Fruit fly (Drosophila melanogaster) ovary, adult (tissue): ENCODE results near the gene Desi.
A peak's percentile ranks its signal among the peaks of the same experiment; 100 is the strongest.

Source experiments
- CG17801 ChIP-seq: fragments of 200-800 bp; optimal IDR thresholded peaks from 2 replicates; lab custom pipeline; 2019; ENCODE audit warnings: missing biosample characterization, mild to moderate bottlenecking, missing genetic modification characterization, moderate library complexity; ENCODE audit not compliant: partially characterized antibody

Desi gene

dm6 chr3R:10784058-10784499, 4.7 kb downstream of the Desi start, which contains the start of the genes mRpL37 and Rbp1:
Gene mRpL37, minus strand, starts transcription at chr3R:10784092.
Gene Rbp1, plus strand, starts transcription at chr3R:10784383.
- peak; percentile 73 for TF ChIP-seq CG17801

dm6 chr3R:10788186-10788585, 8.8 kb downstream of the Desi start, which contains the start of the genes Art1 and Mcm5:
Gene Art1, minus strand, starts transcription at chr3R:10788226.
Gene Mcm5, plus strand, starts transcription at chr3R:10788524.
- TF ChIP-seq CG17801: peak; percentile 54

- TF ChIP-seq CG17801: no peak
Observed at dm6 chr3R:10792604-10793003, 13.2 kb downstream of the Desi start, which contains the start of gene CG14687. Gene CG14687, plus strand, starts transcription at chr3R:10792904.

- TF ChIP-seq CG17801: no peak
Observed at dm6 chr3R:10803855-10804254, 24.5 kb downstream of the Desi start, which contains the start of gene CG14692. Gene CG14692, minus strand, starts transcription at chr3R:10803955.

- no peak for TF ChIP-seq CG17801
Observed at dm6 chr3R:10815032-10815431, 35.7 kb downstream of the Desi start, which contains the start of the genes CG14693 and TTLL15. Gene CG14693, minus strand, starts transcription at chr3R:10815047. Gene TTLL15, plus strand, starts transcription at chr3R:10815288.

dm6 chr3R:10826796-10827524, 47.6 kb downstream of the Desi start, which contains the start of gene Cad86C:
Gene Cad86C, plus strand, starts transcription at chr3R:10827079.
- peak; percentile 34 for TF ChIP-seq CG17801

dm6 chr3R:10828688-10829087, 49.3 kb downstream of the Desi start:
- no peak for TF ChIP-seq CG17801

- no peak for TF ChIP-seq CG17801
Observed at dm6 chr3R:10829746-10830145, 50.4 kb downstream of the Desi start.
